Worm (Caenorhabditis elegans) whole organism, dauer: Measurements from ENCODE around the gene ZK1290.15.

Source experiments
- unc-62 ChIP-seq: sonication (generic microtip); optimal IDR thresholded peaks from 2 replicates; lab custom pipeline; 2017; ENCODE audit warnings: missing biosample characterization, missing genetic modification reagents, missing genetic modification characterization

The ZK1290.15 gene

DNA sequence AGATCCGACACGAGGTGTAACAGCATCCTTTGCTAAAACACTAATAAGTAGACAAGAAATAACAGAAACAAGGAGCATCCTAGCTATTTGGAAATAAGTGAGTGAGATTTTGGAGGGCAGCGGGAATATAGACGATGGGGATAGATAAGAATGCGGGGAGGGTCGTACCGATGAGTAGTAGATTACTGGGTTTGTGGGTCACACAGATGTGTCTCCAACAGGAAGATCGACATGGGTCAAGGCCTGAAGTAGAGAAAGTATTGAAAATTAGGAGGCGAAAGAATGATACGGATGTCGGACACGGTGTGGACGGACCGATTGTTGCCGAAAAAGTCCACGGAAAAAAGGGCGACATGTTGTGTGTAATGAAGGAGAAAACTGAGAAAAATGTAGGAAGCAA is 11.0 kb downstream of the ZK1290.15 start, which contains the start of gene wrt-10:
Gene wrt-10, minus strand, starts transcription at position 195 of the 400 bp plus-strand sequence.
- no peak for TF ChIP-seq unc-62 (GFP tag; lab: Kevin White, UChicago)

DNA sequence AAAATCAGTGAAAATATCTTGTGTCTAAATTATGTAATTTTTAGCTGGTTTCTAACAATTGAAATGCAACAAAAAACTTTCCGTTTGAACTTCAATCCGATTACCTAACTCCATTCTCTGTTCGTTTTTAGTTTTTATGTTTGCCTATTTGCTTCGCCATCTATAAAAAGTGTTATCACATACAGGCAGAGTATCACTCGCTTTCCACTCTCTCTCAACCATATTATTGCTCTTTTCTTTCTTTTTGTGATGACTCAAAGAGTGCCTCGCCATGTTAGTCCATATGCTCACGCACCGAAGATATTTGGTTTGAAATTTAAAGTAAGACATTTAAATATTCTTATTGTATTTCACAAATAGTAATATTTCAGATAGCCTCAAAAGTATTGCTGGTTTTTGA is 11.6 kb downstream of the ZK1290.15 start, which contains the start of gene ZK1290.13:
Gene ZK1290.13, plus strand, starts transcription at position 73 of the 400 bp plus-strand sequence.
- TF ChIP-seq unc-62 (GFP tag; lab: Kevin White, UChicago) = no peak

DNA sequence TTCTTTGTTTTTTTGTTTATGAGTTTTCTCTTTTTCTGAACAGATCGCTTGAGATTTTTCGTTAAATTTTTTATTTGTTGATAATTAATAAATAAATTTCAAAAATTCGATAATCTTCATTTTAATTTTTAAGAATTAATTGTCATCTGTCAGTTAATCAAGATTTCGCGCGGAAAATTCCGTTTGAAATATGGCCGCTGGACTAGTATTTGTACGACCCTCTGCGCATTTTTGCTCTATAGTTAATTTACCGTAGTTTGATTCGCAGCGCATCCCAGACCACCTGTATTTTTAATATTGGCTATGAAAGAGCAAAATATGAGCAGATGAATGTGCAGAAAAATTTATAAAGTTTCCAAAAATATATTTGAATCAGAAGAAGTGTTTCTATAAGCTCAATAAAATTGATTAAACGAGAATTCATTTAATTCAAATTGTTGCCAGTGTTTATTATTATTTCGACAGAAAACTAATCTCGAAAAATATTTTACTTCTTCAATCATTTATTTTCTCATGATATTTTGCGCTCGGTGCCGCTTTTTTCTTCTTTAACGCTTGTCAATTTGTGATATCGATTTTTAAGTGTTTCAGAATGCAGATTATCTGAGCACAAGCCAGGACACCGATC is 14.3 kb downstream of the ZK1290.15 start, which contains the start of gene nfi-1:
Gene nfi-1, plus strand, starts transcription at position 578 of the 628 bp plus-strand sequence.
- no peak for TF ChIP-seq unc-62 (GFP tag; lab: Kevin White, UChicago)

DNA sequence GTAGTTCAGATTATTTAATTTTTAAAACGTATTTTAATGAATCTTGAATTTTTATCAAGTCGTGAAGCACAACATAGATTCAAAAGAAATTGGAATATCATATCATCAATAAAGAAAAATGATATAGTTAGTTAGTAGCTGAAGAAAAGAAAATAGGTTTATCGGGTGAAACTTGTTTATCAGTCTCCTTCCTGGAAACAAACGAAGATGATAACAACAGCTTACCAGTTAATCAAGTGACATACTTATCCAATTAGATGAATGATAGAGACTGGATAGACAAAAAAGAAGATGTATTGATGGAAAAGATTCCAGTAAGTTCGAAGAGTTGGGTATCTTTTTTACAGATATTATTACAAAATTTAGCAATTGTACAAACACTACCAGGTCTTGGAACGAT is 19.6 kb downstream of the ZK1290.15 start:
- no peak for TF ChIP-seq unc-62 (GFP tag; lab: Kevin White, UChicago)

DNA sequence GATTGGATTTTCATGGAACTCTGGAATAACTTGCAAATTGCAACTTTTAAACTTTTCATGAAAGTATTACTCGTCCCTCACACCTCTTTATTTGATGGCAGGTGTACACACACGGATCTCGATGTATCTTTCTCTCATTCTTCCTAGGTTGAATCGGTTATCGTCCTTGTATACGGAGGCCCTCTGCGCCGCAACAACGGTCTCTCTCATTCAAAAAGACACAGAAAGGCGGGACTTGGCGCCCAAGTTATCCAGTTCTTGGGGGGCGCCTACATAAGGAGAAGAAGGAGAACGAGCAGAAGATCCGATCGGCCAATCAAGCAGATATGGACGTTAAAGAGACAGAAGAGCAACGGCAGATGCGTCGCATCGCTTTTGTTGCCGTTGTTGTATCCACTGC is 20.4 kb downstream of the ZK1290.15 start, which contains the start of gene rol-8:
Gene rol-8, plus strand, starts transcription at position 301 of the 400 bp plus-strand sequence.
- TF ChIP-seq unc-62 (GFP tag; lab: Kevin White, UChicago) = no peak

DNA sequence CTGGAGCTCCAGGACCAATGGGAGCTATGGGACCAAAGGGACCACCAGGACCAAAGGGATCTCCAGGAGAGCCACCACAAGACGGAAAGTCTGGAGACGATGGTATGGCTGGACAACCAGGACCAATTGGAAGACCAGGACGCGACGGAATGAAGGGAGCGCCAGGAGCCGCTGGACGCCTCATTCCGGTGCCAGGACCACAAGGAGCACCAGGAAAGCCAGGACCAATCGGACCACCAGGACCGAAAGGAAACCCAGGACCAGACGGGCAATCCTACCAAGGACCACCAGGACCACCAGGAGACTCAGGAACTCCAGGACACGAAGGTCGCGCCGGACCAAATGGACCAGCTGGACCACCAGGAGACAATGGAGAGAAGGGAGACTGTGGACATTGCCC is 21.4 kb downstream of the ZK1290.15 start:
- TF ChIP-seq unc-62 (GFP tag; lab: Kevin White, UChicago) = no peak

DNA sequence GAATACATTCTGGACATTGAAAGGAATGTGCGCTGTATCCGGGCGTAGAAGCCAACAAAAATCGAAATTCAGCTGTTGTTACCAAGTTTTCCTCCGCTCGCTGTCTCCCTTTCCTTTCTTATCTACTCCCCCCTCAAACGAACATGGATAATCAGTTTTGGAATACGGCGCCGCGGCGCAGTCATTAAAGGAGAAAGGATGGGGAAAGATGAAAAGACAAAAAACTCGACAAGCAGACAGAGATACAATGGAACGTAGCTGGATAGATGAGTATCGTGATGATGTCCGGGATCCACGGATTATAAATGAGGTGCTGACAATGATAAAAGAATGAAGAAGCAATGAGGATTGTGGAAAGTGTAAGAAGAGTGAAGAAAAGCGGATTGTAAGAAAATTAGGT is 22.0 kb downstream of the ZK1290.15 start:
- no peak for TF ChIP-seq unc-62 (GFP tag; lab: Kevin White, UChicago)

DNA sequence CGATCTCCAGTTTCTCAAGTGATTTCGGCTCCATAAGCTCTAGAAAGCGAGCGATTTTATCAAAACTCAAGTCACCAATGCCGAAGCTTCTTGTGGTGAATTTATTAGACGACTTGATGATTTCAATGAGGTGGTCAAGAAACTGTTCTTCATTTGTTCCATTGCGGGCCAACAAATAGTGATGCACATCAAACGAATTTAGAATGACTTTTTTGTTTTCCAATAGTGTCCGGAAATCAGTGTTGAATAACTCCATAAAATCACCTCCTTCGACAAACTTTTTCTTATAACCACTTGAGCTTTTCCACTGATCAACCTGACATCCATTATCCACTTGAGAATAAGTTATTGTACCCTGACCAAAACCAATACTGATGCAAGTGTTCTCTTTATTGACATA is 23.9 kb downstream of the ZK1290.15 start:
- TF ChIP-seq unc-62 (GFP tag; lab: Kevin White, UChicago) = no peak

DNA sequence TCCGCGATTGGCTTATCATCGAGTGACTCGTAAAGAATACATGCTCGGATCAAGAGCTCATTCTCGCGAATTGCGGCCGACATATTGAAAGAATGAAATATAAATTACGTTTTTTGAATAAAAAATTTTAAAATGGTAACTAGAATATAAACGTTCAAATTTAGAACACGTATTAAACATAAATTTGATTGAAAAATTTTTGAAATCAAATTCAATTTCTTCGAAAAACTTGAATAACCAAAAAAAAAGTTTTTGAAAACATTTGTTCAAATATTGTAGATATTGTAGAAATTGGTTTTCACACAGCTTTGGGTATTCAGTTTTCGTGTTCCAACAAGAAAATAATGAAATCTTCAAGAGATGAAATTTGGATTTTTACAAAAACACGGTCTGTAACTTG is 24.7 kb downstream of the ZK1290.15 start, which contains the start of gene fbxa-224:
Gene fbxa-224, minus strand, starts transcription at position 101 of the 400 bp plus-strand sequence.
- no peak for TF ChIP-seq unc-62 (GFP tag; lab: Kevin White, UChicago)

DNA sequence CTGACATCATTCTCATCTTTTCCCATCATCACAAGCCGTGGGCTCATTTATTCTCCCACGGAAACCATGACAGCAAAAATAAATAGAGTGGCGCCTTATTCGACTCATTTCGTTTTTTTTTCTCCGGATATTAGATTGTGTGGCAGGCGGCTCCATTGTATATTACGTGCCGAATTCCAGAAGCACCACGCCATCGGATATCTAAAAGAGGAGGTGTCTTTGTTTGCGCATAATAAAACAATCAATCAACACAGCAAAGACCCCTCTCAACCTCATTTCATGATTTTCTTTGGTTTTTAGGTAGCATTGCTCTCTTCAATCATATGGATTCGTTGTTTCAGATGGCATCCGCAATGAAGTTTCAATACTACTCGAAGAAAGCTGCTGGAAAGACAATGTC is 25.7 kb downstream of the ZK1290.15 start, which contains the start of gene tph-1:
Gene tph-1, plus strand, starts transcription at position 301 of the 400 bp plus-strand sequence.
- no peak for TF ChIP-seq unc-62 (GFP tag; lab: Kevin White, UChicago)

DNA sequence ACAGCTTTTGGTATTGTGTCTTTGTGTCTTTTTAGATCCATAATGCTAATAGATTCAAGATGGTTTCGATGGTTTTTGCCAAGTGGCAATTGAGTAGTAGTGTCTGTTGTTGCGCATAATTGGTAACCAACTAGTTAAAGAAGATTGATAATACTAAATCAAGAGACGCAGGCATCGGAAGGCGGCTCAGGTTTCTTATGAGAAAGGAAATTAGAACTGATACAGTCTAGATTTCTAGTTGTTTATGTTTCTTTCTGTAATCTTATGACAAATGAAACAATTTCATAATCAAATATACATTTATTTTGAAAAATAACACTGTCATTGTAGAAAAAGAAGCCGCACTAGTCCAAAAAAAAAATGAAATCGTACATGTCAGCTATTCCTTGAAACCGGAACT is 30.4 kb downstream of the ZK1290.15 start, which contains the start of gene ZK1290.10:
Gene ZK1290.10, minus strand, starts transcription at position 101 of the 400 bp plus-strand sequence.
- TF ChIP-seq unc-62 (GFP tag; lab: Kevin White, UChicago) = no peak

DNA sequence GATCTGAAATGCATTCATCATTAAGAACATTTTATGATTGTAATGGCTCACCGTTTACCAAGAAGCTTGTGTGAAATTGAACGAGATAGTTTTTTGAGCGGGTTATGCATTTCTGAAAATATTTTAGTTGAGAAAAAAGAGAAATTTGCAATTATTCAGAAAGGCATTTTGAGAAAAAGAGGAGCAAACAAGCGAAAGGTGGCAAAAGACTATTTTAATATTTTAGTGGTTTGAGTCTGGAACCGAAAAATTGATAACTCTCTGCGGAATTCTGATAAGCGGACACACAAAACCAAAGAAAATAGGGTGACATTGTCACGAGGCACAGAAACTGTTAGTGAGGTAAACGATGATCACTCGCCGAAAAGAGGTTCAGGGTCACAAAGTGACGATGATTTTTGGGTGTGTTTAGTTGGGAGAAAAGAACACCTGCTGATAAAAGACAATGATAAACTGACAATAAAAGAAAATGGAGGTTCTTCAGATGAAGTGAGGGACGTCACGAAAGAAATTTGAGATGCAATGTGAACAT is 31.4 kb downstream of the ZK1290.15 start:
- TF ChIP-seq unc-62 (GFP tag; lab: Kevin White, UChicago) = no peak

DNA sequence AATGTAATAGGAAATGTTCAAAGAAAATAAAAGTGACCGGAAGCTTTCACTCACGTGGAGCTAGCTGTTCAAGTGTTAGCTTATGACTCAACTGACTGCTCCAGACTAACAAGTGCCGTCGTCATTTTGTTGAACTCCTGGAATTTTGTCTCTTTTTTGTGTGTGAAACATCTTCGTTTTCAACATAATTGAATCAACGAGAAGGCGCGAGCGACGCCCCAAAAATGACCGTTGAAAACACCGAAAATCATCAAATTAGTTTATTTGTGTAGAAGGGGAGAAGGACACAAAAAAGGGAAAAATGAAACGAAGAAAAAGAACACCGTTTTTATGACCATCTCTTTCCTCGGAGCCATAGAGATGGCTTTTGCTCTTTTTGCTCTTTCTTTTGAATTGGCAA is 32.1 kb downstream of the ZK1290.15 start, which contains the start of gene ZK1290.14:
Gene ZK1290.14, minus strand, starts transcription at position 139 of the 400 bp plus-strand sequence.
- TF ChIP-seq unc-62 (GFP tag; lab: Kevin White, UChicago) = no peak

DNA sequence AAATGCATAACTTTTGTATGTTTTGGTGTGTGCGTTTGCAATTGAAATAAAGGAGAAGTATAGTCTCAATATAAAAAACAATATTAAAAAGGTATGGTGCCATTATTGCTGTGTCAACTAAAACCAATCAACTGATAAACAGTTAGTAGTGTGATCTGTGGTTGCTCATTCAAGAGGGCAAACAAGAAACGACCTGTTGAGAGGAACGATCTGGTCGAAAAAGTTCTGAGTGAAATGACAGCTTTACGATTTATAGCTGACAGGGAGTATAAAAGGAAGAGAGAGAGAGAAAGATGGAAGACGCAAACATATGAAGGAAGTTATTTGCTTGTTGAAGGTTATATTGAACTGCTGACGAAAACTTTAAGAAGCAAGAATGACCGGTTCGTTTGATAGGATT is 34.6 kb downstream of the ZK1290.15 start:
- TF ChIP-seq unc-62 (GFP tag; lab: Kevin White, UChicago) = no peak

DNA sequence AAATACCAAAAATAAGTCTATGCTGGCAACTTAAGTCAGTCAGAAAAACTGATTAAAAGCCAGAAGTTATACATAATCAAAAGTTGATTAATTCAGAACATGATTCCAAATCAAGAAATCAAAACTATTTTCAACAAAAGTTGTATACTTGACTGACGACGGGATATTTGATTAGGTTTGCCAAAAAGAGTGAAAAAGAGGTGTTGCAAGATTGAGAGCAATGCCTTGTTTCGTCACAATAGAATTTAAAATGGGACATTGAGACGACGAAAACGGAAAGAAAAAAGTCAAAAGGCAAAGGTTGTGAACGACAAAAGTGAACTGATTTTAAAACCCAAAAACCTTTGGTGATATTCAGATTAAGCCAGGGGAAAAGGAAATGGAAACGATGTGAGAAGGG is 35.5 kb downstream of the ZK1290.15 start:
- no peak for TF ChIP-seq unc-62 (GFP tag; lab: Kevin White, UChicago)

DNA sequence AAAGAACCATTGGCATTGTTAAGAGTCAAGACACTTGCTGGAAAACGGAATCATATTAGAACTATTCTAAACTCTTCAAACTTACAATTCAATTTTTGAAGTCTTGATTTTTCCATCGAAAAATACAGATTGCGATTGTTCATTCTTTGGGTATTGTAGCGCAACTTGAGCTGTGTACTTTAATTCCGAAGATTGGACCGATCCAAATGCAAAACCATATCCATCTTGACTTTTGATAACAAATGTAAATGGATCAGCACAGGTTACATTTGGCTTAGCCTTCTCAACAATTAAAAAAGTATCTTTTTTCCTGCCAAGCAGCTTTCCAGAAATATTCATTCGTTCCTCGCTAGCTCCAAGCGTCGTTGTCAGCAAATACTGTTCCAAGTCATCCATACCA is 37.5 kb downstream of the ZK1290.15 start:
- TF ChIP-seq unc-62 (GFP tag; lab: Kevin White, UChicago) = no peak

DNA sequence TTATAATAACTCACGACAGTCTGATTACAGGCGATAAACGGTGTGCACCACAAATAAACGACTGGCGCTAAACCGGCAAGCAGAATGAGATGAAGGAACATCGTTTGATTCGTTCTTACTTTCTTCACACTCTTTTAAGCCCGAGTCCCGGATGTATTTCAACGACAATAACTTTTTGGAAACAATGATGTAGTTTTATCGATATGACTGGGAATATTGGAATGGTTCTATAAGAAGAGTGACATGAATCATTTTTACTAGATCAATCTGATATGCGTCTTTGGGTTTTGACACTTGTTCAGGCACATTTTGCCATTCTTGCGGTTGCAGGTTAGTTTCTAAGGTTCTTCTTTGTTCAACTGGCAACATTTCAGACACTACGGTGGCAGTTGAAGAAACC is 38.1 kb downstream of the ZK1290.15 start, which contains the start of the genes ZK1290.11 and ZK1290.1:
Gene ZK1290.11, minus strand, starts transcription at position 101 of the 400 bp plus-strand sequence.
Gene ZK1290.1, plus strand, starts transcription at position 271 of the 400 bp plus-strand sequence.
- no peak for TF ChIP-seq unc-62 (GFP tag; lab: Kevin White, UChicago)
